Worm (Caenorhabditis elegans) whole organism, early embryonic: ENCODE data around the gene srh-172.

Experiments used
- B0310.2 ChIP-seq: sonication (generic microtip); optimal IDR thresholded peaks from 2 replicates; lab custom pipeline; 2016; ENCODE audit warnings: mild to moderate bottlenecking, missing genetic modification characterization, missing compliant biosample characterization
- F13C5.2 ChIP-seq: sonication (generic microtip); optimal IDR thresholded peaks from 2 replicates; lab custom pipeline; 2017; ENCODE audit warnings: mild to moderate bottlenecking, missing genetic modification characterization, inconsistent platforms, missing compliant biosample characterization
- aly-1 ChIP-seq: sonication (generic microtip); optimal IDR thresholded peaks from 2 replicates; lab custom pipeline; 2016; ENCODE audit warnings: missing genetic modification characterization, missing compliant biosample characterization
- ama-1 ChIP-seq: fragments of 150-350 bp; optimal IDR thresholded peaks from 2 replicates; lab custom pipeline; 2014
- ceh-36 ChIP-seq: sonication (generic microtip); optimal IDR thresholded peaks from 2 replicates; lab custom pipeline; 2016; ENCODE audit warnings: missing genetic modification characterization, inconsistent platforms, missing compliant biosample characterization
- ets-7 ChIP-seq: sonication (generic microtip); optimal IDR thresholded peaks from 2 replicates; lab custom pipeline; 2016; ENCODE audit warnings: missing genotype, missing genetic modification characterization, missing compliant biosample characterization
- hmbx-1 ChIP-seq: sonication (generic microtip); optimal IDR thresholded peaks from 2 replicates; lab custom pipeline; 2016; ENCODE audit warnings: mild to moderate bottlenecking, missing genetic modification characterization, missing compliant biosample characterization
- hmg-4 ChIP-seq: fragments of 200-800 bp; sonication (Bioruptor generic); optimal IDR thresholded peaks from 2 replicates; lab custom pipeline; 2018; ENCODE audit warnings: mild to moderate bottlenecking, missing genetic modification characterization, missing compliant biosample characterization
- hnd-1 ChIP-seq: sonication (generic microtip); optimal IDR thresholded peaks from 2 replicates; lab custom pipeline; 2016; ENCODE audit warnings: missing genetic modification characterization, missing compliant biosample characterization
- pes-1 ChIP-seq: fragments of 200-800 bp; sonication (Bioruptor generic); IDR thresholded peaks from 2 replicates; pipeline ENCODE4 v1.3.6; 2022; ENCODE audit warnings: missing genetic modification reagents, missing genetic modification characterization, missing compliant biosample characterization
- scrt-1 ChIP-seq: fragments of 200-800 bp; sonication (Bioruptor generic); IDR thresholded peaks from 2 replicates; pipeline ENCODE4 v1.3.6; 2022; ENCODE audit warnings: missing genetic modification characterization, missing compliant biosample characterization
- tbx-11 ChIP-seq: fragments of 200-800 bp; sonication (Bioruptor generic); IDR thresholded peaks from 2 replicates; pipeline ENCODE4 v1.3.6; 2022; ENCODE audit warnings: missing genetic modification characterization, missing compliant biosample characterization
- tbx-37 ChIP-seq: fragments of 200-800 bp; sonication (Bioruptor generic); conservative IDR thresholded peaks from 2 replicates; pipeline ENCODE4 v1.3.6; 2022; ENCODE audit warnings: missing genetic modification reagents, missing genetic modification characterization, missing compliant biosample characterization
- tra-4 ChIP-seq: sonication (generic microtip); optimal IDR thresholded peaks from 2 replicates; lab custom pipeline; 2017; ENCODE audit warnings: missing genetic modification characterization, missing compliant biosample characterization

Gene srh-172

DNA sequence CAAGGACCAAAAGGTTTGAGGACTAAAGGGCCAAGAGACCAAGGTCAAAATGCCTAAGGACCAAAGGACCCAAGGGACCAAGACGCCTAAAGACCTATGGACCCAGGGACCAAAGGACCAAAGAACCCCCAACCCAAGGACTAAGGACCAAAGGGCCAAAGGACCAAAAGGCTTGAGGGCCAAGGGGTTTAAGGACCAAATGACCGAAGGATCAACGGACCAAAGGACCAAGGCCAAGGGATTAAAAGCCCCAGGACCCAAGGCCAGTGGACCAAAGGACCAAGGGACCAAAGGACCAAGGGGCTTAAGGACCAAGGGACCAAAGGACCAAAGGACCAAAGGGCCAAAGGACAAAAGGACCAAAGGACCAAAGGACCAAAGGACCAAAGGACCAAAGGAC is 40.9 kb downstream of the srh-172 start:
- TF ChIP-seq F13C5.2 (tag; lab: Kevin White, UChicago) (no peak), tbx-37 (GFP tag; lab: Robert Waterston, UW) (0 out of 2 replicates have a peak, but pooled peaks have one; percentile 25), scrt-1 (0 out of 2 replicates have a peak, but pooled peaks have one; percentile 38), ceh-36 (tag; lab: Kevin White, UChicago) (peak; percentile 63)

DNA sequence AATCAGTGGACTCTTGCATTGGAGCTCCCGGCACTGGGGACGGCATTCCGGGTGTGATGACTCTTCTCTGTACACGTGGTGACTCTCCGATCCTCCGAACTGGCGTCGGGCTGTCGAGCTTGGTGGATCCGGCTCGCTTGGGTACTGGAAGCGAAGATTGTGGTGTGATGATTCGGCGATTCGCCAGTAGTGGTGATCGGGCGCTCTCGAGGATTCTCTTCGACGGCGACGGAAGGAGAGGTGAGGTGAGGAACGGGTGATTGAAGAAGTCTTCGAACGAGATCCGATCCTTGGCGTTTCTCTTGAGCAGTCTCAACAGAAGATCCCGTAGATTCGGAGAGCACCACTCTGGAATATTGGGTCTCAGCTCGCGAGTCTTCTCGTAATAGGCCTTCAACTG is 41.8 kb downstream of the srh-172 start:
- TF ChIP-seq scrt-1 (0 out of 2 replicates have a peak, but pooled peaks have one; percentile 24), ceh-36 (tag; lab: Kevin White, UChicago) (no peak)

DNA sequence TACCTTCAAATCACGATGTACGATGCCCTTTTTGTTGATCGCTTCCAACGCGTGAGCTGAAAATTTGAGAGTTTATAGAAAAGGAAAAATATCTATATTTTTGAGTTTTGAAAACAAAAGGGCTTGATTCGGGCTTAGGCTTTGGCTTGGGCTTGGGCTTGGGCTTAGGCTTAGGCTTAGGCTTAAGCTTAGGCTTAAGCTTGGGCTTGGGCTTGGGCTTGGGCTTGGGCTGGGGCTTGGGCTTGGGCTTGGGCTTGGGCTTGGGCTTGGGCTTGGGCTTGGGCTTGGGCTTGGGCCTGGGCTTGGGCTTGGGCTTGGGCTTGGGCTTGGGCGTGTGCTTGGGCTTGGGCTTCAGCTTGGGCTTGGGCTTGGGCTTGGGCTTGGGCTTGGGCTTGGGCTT is 43.4 kb downstream of the srh-172 start:
- 0 out of 2 replicates have a peak, but pooled peaks have one; percentile 41 for TF ChIP-seq scrt-1
- TF ChIP-seq hmbx-1 (tag; lab: Kevin White, UChicago) = no peak

DNA sequence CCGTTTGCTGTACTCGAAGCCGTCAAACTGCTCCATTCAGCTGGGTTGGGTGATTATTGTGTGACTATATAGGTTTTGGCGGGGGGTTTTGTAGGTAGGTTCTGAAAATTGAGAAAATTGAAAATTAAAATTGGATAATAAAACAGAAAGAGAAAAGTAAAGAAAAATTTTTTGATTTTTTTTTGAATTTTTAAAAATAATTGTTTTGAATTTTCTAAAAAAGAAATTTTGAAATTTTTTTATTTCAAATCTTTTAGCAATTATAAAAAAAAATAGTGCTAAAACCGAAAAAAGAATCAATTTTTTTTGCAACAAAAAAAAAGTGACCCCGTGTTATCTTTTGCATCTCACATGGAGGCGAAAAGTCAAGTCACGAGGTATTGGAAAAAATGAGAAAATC is 45.5 kb downstream of the srh-172 start, which contains the start of gene unc-51:
unc-51 (minus strand) TSS at position 101 of the 400 bp plus-strand sequence.
- TF ChIP-seq tbx-37 (GFP tag; lab: Robert Waterston, UW) = no peak

DNA sequence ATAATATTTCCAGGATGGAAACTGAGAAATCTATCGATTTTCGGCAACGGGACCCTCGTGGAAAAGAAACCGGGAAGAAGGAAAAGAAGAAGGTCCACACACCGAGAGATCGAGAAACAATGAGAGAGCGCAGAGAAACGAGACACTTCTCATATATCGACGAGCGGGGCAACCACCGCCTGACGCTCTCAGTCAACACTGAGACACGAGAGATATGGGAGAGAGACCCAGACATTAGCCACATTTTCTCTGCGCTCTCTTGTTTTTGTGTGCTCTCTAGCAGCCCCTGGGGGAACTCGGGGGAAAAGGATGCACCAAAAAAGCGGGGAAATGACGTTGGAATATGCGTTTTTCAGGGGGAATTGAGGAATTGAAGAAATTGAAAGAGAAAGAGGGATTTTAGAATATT is 46.9 kb downstream of the srh-172 start:
- TF ChIP-seq hmg-4 (GFP tag; lab: Kevin White, UChicago) = peak; percentile 61
- peak; percentile 52 for TF ChIP-seq F13C5.2 (tag; lab: Kevin White, UChicago)
- no peak for TF ChIP-seq ets-7 (tag; lab: Kevin White, UChicago)

DNA sequence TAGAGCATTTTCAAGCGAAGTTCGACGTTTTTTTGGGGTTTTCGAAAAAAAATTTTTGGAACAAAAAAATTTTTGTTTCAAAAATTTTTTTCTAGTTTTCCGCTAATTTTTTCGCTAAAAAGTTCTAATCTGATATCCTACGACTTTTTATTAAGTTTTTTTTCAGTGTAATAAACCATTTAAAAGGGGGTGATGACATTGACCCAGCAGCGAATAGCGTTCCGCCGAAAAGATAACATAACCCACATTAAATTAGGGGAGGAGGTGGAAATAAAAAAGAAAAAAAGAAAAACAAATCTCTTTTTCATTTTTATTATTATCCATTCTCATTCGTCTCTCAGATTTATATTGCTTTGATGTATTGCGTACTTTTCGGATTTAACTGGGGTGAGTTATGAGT is 48.6 kb downstream of the srh-172 start, which contains the start of gene Y60A3A.23:
Y60A3A.23 (plus strand) TSS at position 301 of the 400 bp plus-strand sequence.
- TF ChIP-seq aly-1 (tag; lab: Kevin White, UChicago) (no peak), tbx-11 (GFP tag; lab: Robert Waterston, UW) (no peak), ama-1 (lab: Kevin White, UChicago) (no peak), tra-4 (tag; lab: Kevin White, UChicago) (no peak), hnd-1 (tag; lab: Kevin White, UChicago) (no peak), F13C5.2 (tag; lab: Kevin White, UChicago) (no peak), pes-1 (no peak), scrt-1 (no peak), B0310.2 (no peak), tbx-37 (GFP tag; lab: Robert Waterston, UW) (no peak), hmg-4 (GFP tag; lab: Kevin White, UChicago) (no peak)
